Fruit fly (Drosophila melanogaster) whole organism: ENCODE results near the gene Eno.

Experiments used
- CG8478 ChIP-seq: fragments of >200 bp; optimal IDR thresholded peaks from 2 replicates; lab custom pipeline; 2018; ENCODE audit warnings: inconsistent platforms
- EcR ChIP-seq, 2 experiments: fragments of >200 bp; optimal IDR thresholded peaks; 2 replicates each; lab custom pipeline; 2017; ENCODE audit warnings: missing biosample characterization in 2 of 2, missing genetic modification characterization in 2 of 2, missing genetic modification reagents in 2 of 2
- pan ChIP-seq: fragments of >200 bp; optimal IDR thresholded peaks from 2 replicates; lab custom pipeline; 2017
- usp ChIP-seq: fragments of >200 bp; optimal IDR thresholded peaks from 2 replicates; lab custom pipeline; 2017; ENCODE audit warnings: missing biosample characterization, missing genetic modification characterization, mixed read lengths

DNA sequence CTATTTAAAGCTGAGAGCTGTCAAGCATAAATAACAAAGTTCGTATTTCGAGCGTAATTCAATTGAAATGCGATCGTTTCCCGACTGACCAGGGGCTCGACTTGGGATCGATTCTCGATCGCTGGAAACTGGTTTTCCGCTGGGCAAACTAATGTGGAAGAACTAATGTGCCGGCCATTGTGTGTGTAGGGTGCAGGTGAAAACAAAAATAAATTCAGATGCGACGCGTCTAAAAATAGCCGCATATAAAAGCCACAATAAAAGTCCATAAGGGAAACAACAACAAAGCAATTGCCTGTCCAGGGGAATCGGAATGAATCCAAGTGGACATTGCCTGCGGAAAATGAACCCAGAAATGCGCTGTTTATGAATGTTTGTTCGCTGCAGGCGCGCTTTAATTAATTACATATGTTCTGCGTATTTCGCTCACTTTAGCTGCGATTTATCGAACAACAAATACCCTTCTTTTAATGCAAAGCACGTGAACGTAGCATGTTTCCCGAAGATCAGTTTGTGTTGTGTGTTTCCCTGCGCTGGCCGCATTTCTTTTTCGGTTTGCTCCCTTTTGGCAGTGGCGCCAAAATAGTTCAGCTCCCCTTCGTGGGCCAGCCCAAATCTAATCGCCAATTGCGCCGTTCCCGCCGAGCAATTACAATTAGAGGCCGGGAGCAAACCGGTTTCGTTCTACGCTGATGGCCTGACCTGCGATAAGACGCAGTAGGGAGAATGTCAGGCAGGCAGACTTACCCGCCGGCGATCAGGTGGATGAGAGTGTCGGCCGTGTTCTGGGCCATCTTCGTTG is 6.1 kb downstream of the Eno start:
- TF ChIP-seq CG8478 (lab: Kevin White, UChicago) = no peak
- TF ChIP-seq pan (lab: Kevin White, UChicago) = no peak
- TF ChIP-seq EcR (GFP tag; optimal IDR thresholded peaks at IDR 0.05; lab: Kevin White, UChicago) = no peak
- no peak for TF ChIP-seq usp (GFP tag; lab: Kevin White, UChicago)
